Worm (Caenorhabditis elegans): ENCODE results near the gene F10E7.11.

ce11 chrII:7111657-7112049 lies 11.0 kb downstream of the F10E7.11 start, which contains the start of gene F10E7.5:
- TF ChIP-seq ama-1 (optimal IDR thresholded peaks at IDR 0.05) = no peak
- TF ChIP-seq B0310.2 (tag; optimal IDR thresholded peaks at IDR 0.05) = no peak
- TF ChIP-seq tra-4 (tag; optimal IDR thresholded peaks at IDR 0.05) = no peak
- no peak for TF ChIP-seq hmbx-1 (tag; optimal IDR thresholded peaks at IDR 0.05)
- TF ChIP-seq hmg-4 (GFP tag; optimal IDR thresholded peaks at IDR 0.05) = no peak
- peak; percentile 68 for TF ChIP-seq F13C5.2 (tag; optimal IDR thresholded peaks at IDR 0.05)
- TF ChIP-seq scrt-1 (GFP tag; IDR thresholded peaks at IDR 0.05) = no peak
- TF ChIP-seq pes-1 (GFP tag; IDR thresholded peaks at IDR 0.05) = no peak

Data from whole organism, early embryonic.